Worm (Caenorhabditis elegans) whole organism, L4/young adult: Measurements from ENCODE around the gene cal-5.

ENCODE experiments used
- W03F9.2 ChIP-seq: fragments of 150-350 bp; optimal IDR thresholded peaks from 2 replicates; lab custom pipeline; 2014; ENCODE audit warnings: missing biosample characterization, missing genetic modification characterization
- dao-5 ChIP-seq: sonication (generic microtip); optimal IDR thresholded peaks from 2 replicates; lab custom pipeline; 2016; ENCODE audit warnings: missing genotype, missing genetic modification characterization, moderate library complexity, missing compliant biosample characterization
- him-1 ChIP-seq: sonication (generic microtip); optimal IDR thresholded peaks from 2 replicates; lab custom pipeline; 2016; ENCODE audit warnings: missing genotype, missing genetic modification reagents, missing genetic modification characterization, missing compliant biosample characterization

ce11 chrX:5093997-5094396 is 16.2 kb upstream of the cal-5 start:
- TF ChIP-seq dao-5 (tag; lab: Kevin White, UChicago) (no peak), him-1 (tag; lab: Kevin White, UChicago) (no peak), W03F9.2 (tag; lab: Kevin White, UChicago) (no peak)
